Worm (Caenorhabditis elegans): ENCODE results near the gene R02F11.9.

Gene R02F11.9

ce11 chrV:4801943-4802342, 14.7 kb downstream of the R02F11.9 start:
- TF ChIP-seq cnd-1 (tag; optimal IDR thresholded peaks at IDR 0.05) (no peak), mep-1 (tag; optimal IDR thresholded peaks at IDR 0.05) (no peak), ceh-43 (GFP tag; optimal IDR thresholded peaks at IDR 0.05) (no peak), unc-62 (GFP tag; optimal IDR thresholded peaks at IDR 0.05) (no peak), lsy-2 (tag; optimal IDR thresholded peaks at IDR 0.05) (no peak), bed-3 (GFP tag; optimal IDR thresholded peaks at IDR 0.05) (no peak), M03D4.4 (tag; optimal IDR thresholded peaks at IDR 0.05) (no peak), nhr-12 (tag; optimal IDR thresholded peaks at IDR 0.05) (no peak), ham-2 (GFP tag; optimal IDR thresholded peaks at IDR 0.05) (no peak), ceh-83 (GFP tag; optimal IDR thresholded peaks at IDR 0.05) (no peak), lin-13 (tag; optimal IDR thresholded peaks at IDR 0.05) (no peak), elt-3 (tag; optimal IDR thresholded peaks at IDR 0.05) (no peak), hlh-1 (tag; optimal IDR thresholded peaks at IDR 0.05) (no peak), unc-120 (tag; optimal IDR thresholded peaks at IDR 0.05; ENCODE audit: poor library complexity, severe bottlenecking) (no peak), sptf-1 (tag; optimal IDR thresholded peaks at IDR 0.05) (no peak), unc-39 (tag; optimal IDR thresholded peaks at IDR 0.05) (no peak), mls-2 (tag; optimal IDR thresholded peaks at IDR 0.05) (no peak)

- TF ChIP-seq mab-5 (tag; optimal IDR thresholded peaks at IDR 0.05) (no peak), elt-3 (tag; optimal IDR thresholded peaks at IDR 0.05) (no peak), lin-13 (tag; optimal IDR thresholded peaks at IDR 0.05) (no peak), ceh-43 (GFP tag; optimal IDR thresholded peaks at IDR 0.05) (no peak), nhr-237 (tag; optimal IDR thresholded peaks at IDR 0.05) (no peak), nhr-12 (tag; optimal IDR thresholded peaks at IDR 0.05) (no peak), snpc-4 (tag; optimal IDR thresholded peaks at IDR 0.05) (no peak), ham-2 (GFP tag; optimal IDR thresholded peaks at IDR 0.05) (no peak), lsy-2 (tag; optimal IDR thresholded peaks at IDR 0.05) (no peak)
Measured at ce11 chrV:4805847-4806246, 18.6 kb downstream of the R02F11.9 start, which contains the start of gene R02F11.3. R02F11.3 (minus strand) TSS chrV:4805947.

- TF ChIP-seq hlh-1 (tag; optimal IDR thresholded peaks at IDR 0.05) (no peak), blmp-1 (tag; optimal IDR thresholded peaks at IDR 0.05) (no peak), lin-32 (GFP tag; optimal IDR thresholded peaks at IDR 0.05) (no peak), elt-3 (tag; optimal IDR thresholded peaks at IDR 0.05) (no peak), nhr-12 (tag; optimal IDR thresholded peaks at IDR 0.05) (no peak), lin-13 (tag; optimal IDR thresholded peaks at IDR 0.05) (no peak), mab-5 (tag; optimal IDR thresholded peaks at IDR 0.05) (no peak), zip-8 (tag; optimal IDR thresholded peaks at IDR 0.05) (no peak), mep-1 (tag; optimal IDR thresholded peaks at IDR 0.05) (no peak), nhr-2 (tag; optimal IDR thresholded peaks at IDR 0.05) (no peak), sem-2 (GFP tag; optimal IDR thresholded peaks at IDR 0.05) (no peak), tbx-8 (GFP tag; optimal IDR thresholded peaks at IDR 0.05) (no peak)
Measured at ce11 chrV:4806859-4807258, 19.6 kb downstream of the R02F11.9 start.

- TF ChIP-seq M03D4.4 (tag; optimal IDR thresholded peaks at IDR 0.05) (peak; percentile 51), blmp-1 (tag; optimal IDR thresholded peaks at IDR 0.05) (no peak), mep-1 (tag; optimal IDR thresholded peaks at IDR 0.05) (peak; percentile 70), lsy-2 (tag; optimal IDR thresholded peaks at IDR 0.05) (peak; percentile 40), mls-2 (tag; optimal IDR thresholded peaks at IDR 0.05) (peak; percentile 25), zip-8 (tag; optimal IDR thresholded peaks at IDR 0.05) (no peak), tbx-8 (GFP tag; optimal IDR thresholded peaks at IDR 0.05) (no peak), lin-13 (tag; optimal IDR thresholded peaks at IDR 0.05) (peak; percentile 56), mab-5 (tag; optimal IDR thresholded peaks at IDR 0.05) (no peak), nhr-12 (tag; optimal IDR thresholded peaks at IDR 0.05) (no peak), cnd-1 (tag; optimal IDR thresholded peaks at IDR 0.05) (peak; percentile 35), snpc-4 (tag; optimal IDR thresholded peaks at IDR 0.05) (no peak), sem-2 (GFP tag; optimal IDR thresholded peaks at IDR 0.05) (no peak), flh-1 (GFP tag; optimal IDR thresholded peaks at IDR 0.05) (no peak), ceh-83 (GFP tag; optimal IDR thresholded peaks at IDR 0.05) (no peak), nhr-28 (tag; optimal IDR thresholded peaks at IDR 0.05) (no peak), hlh-1 (tag; optimal IDR thresholded peaks at IDR 0.05) (peak; percentile 89), elt-1 (tag; optimal IDR thresholded peaks at IDR 0.05; ENCODE audit: borderline replicate concordance, insufficient read depth) (no peak), ceh-43 (GFP tag; optimal IDR thresholded peaks at IDR 0.05) (no peak), pha-4 (tag; optimal IDR thresholded peaks at IDR 0.05) (peak; percentile 17), ceh-39 (tag; optimal IDR thresholded peaks at IDR 0.05) (no peak), drap-1 (GFP tag; optimal IDR thresholded peaks at IDR 0.05) (peak; percentile 50), unc-120 (tag; optimal IDR thresholded peaks at IDR 0.05; ENCODE audit: poor library complexity, severe bottlenecking) (peak; percentile 19), elt-3 (tag; optimal IDR thresholded peaks at IDR 0.05) (no peak), lin-32 (GFP tag; optimal IDR thresholded peaks at IDR 0.05) (no peak), nhr-76 (tag; optimal IDR thresholded peaks at IDR 0.05) (no peak), ham-2 (GFP tag; optimal IDR thresholded peaks at IDR 0.05) (no peak), sptf-1 (tag; optimal IDR thresholded peaks at IDR 0.05) (no peak), unc-39 (tag; optimal IDR thresholded peaks at IDR 0.05) (no peak), nhr-237 (tag; optimal IDR thresholded peaks at IDR 0.05) (no peak), bed-3 (GFP tag; optimal IDR thresholded peaks at IDR 0.05) (no peak), nhr-2 (tag; optimal IDR thresholded peaks at IDR 0.05) (no peak), ztf-11 (tag; optimal IDR thresholded peaks at IDR 0.05) (no peak), ces-1 (GFP tag; optimal IDR thresholded peaks at IDR 0.05) (peak; percentile 9), unc-62 (GFP tag; optimal IDR thresholded peaks at IDR 0.05) (no peak)
Measured at ce11 chrV:4810653-4811052, 23.4 kb downstream of the R02F11.9 start.

Measured in whole organism, mixed stage, embryonic.